Worm (Caenorhabditis elegans): Measurements from ENCODE around the gene T24D5.6.

- no peak for TF ChIP-seq R02D3.7 (tag; optimal IDR thresholded peaks at IDR 0.05)
- TF ChIP-seq aly-2 (tag; optimal IDR thresholded peaks at IDR 0.05), result no peak
- TF ChIP-seq ama-1 (optimal IDR thresholded peaks at IDR 0.05), result no peak
These were observed 7.5 kb upstream of the T24D5.6 start for ce11 chrX:12595954-12596353.
